Worm (Caenorhabditis elegans) whole organism, L4 larva: ENCODE measurements around the gene C24B9.3.
A peak's percentile ranks its signal among the peaks of the same experiment; 100 is the strongest.

Experiments
- R02D3.7 ChIP-seq: fragments of 150-350 bp; sonication (generic microtip); optimal IDR thresholded peaks from 3 replicates; lab custom pipeline; 2014; ENCODE audit warnings: missing biosample characterization, missing genetic modification characterization
- Y105C5A.15 ChIP-seq: fragments of 200-800 bp; sonication (Bioruptor generic); IDR thresholded peaks from 2 replicates; pipeline ENCODE4 v1.3.6; 2022; ENCODE audit warnings: missing genetic modification characterization, missing compliant biosample characterization
- Y48G9A.11 ChIP-seq: fragments of 200-800 bp; sonication (Bioruptor generic); IDR thresholded peaks from 2 replicates; pipeline ENCODE4 v1.3.6; 2022; ENCODE audit warnings: missing genetic modification reagents, missing genetic modification characterization, missing compliant biosample characterization
- ama-1 ChIP-seq: fragments of 150-350 bp; optimal IDR thresholded peaks from 2 replicates; lab custom pipeline; 2014; ENCODE audit warnings: inconsistent platforms, mixed read lengths
- attf-4 ChIP-seq: sonication (generic microtip); optimal IDR thresholded peaks from 3 replicates; lab custom pipeline; 2017; ENCODE audit warnings: missing biosample characterization, missing genetic modification characterization
- ceh-28 ChIP-seq: fragments of 150-350 bp; optimal IDR thresholded peaks from 2 replicates; lab custom pipeline; 2014; ENCODE audit warnings: missing biosample characterization, missing genetic modification reagents, missing genetic modification characterization
- ceh-44 ChIP-seq: fragments of 200-800 bp; sonication (Bioruptor generic); IDR thresholded peaks from 2 replicates; pipeline ENCODE4 v1.3.6; 2022; ENCODE audit warnings: missing genetic modification reagents, missing genetic modification characterization, missing compliant biosample characterization
- ces-1 ChIP-seq: fragments of 150-350 bp; sonication (generic microtip); optimal IDR thresholded peaks from 4 replicates; lab custom pipeline; 2014; ENCODE audit warnings: missing biosample characterization, missing genetic modification reagents, missing genetic modification characterization
- cey-2 ChIP-seq: sonication (generic microtip); optimal IDR thresholded peaks from 3 replicates; lab custom pipeline; 2017; ENCODE audit warnings: missing genetic modification characterization, mild to moderate bottlenecking, missing compliant biosample characterization, antibody characterized with exemption, borderline replicate concordance; ENCODE audit not compliant: insufficient read depth
- daf-19 ChIP-seq: fragments of 200-800 bp; sonication (Bioruptor generic); conservative IDR thresholded peaks from 2 replicates; pipeline ENCODE4 v1.3.6; 2022; ENCODE audit warnings: missing genetic modification characterization, missing compliant biosample characterization
- daf-8 ChIP-seq: fragments of 200-800 bp; sonication (Bioruptor generic); IDR thresholded peaks from 2 replicates; pipeline ENCODE4 v1.3.6; 2022; ENCODE audit warnings: missing genetic modification characterization, missing compliant biosample characterization
- dpl-1 ChIP-seq: fragments of 150-350 bp; optimal IDR thresholded peaks from 2 replicates; lab custom pipeline; 2014; ENCODE audit warnings: missing biosample characterization, missing genetic modification reagents, missing genetic modification characterization
- duxl-1 ChIP-seq: sonication (generic microtip); optimal IDR thresholded peaks from 2 replicates; lab custom pipeline; 2016; ENCODE audit warnings: mild to moderate bottlenecking, missing genetic modification characterization, moderate library complexity, missing compliant biosample characterization; ENCODE audit not compliant: poor library complexity
- dve-1 ChIP-seq: sonication (generic microtip); optimal IDR thresholded peaks from 2 replicates; lab custom pipeline; 2017; ENCODE audit warnings: antibody characterized with exemption, mild to moderate bottlenecking, missing genetic modification characterization, missing compliant biosample characterization; ENCODE audit not compliant: insufficient read depth
- hmg-1.1 ChIP-seq: fragments of 200-800 bp; sonication (Bioruptor generic); IDR thresholded peaks from 2 replicates; pipeline ENCODE4 v1.3.6; 2022; ENCODE audit warnings: missing genetic modification reagents, missing genetic modification characterization, missing compliant biosample characterization
- jun-1 ChIP-seq: fragments of 150-350 bp; optimal IDR thresholded peaks from 2 replicates; lab custom pipeline; 2014; ENCODE audit warnings: missing biosample characterization, missing genetic modification reagents, missing genetic modification characterization
- lin-29 ChIP-seq: fragments of 200-800 bp; sonication (Bioruptor generic); IDR thresholded peaks from 2 replicates; pipeline ENCODE4 v1.3.6; 2022; ENCODE audit warnings: missing genetic modification reagents, missing genetic modification characterization, missing compliant biosample characterization
- lin-38 ChIP-seq: fragments of 200-800 bp; sonication (Bioruptor generic); IDR thresholded peaks from 2 replicates; pipeline ENCODE4 v1.3.6; 2022; ENCODE audit warnings: missing genetic modification reagents, missing genetic modification characterization, missing compliant biosample characterization
- lin-39 ChIP-seq: fragments of 150-350 bp; optimal IDR thresholded peaks from 2 replicates; lab custom pipeline; 2014; ENCODE audit warnings: missing biosample characterization, missing genetic modification reagents, missing genetic modification characterization
- lir-3 ChIP-seq: sonication (generic microtip); optimal IDR thresholded peaks from 2 replicates; lab custom pipeline; 2016; ENCODE audit warnings: mild to moderate bottlenecking, missing genetic modification characterization, missing compliant biosample characterization
- madf-5 ChIP-seq, 2 experiments: fragments of 200-800 bp; sonication (Bioruptor generic); IDR thresholded peaks; 2 replicates each; pipeline ENCODE4 v1.3.6; 2022; ENCODE audit warnings: missing compliant biosample characterization in 2 of 2, missing genetic modification characterization in 2 of 2
- mdt-29 ChIP-seq: fragments of 200-800 bp; sonication (Bioruptor generic); IDR thresholded peaks from 2 replicates; pipeline ENCODE4 v1.3.6; 2022; ENCODE audit warnings: missing genetic modification reagents, missing genetic modification characterization, missing compliant biosample characterization
- mes-2 ChIP-seq: sonication (generic microtip); optimal IDR thresholded peaks from 2 replicates; lab custom pipeline; 2016; ENCODE audit warnings: missing genotype, mild to moderate bottlenecking, missing genetic modification characterization, missing compliant biosample characterization; ENCODE audit not compliant: poor library complexity, severe bottlenecking
- nhr-11 ChIP-seq: fragments of 150-350 bp; optimal IDR thresholded peaks from 2 replicates; lab custom pipeline; 2014; ENCODE audit warnings: missing biosample characterization, missing genetic modification characterization
- nhr-48 ChIP-seq: sonication (generic microtip); optimal IDR thresholded peaks from 2 replicates; lab custom pipeline; 2016; ENCODE audit warnings: mild to moderate bottlenecking, missing genetic modification characterization, missing compliant biosample characterization
- nhr-76 ChIP-seq: fragments of 150-350 bp; optimal IDR thresholded peaks from 2 replicates; lab custom pipeline; 2014; ENCODE audit warnings: missing biosample characterization, missing genetic modification characterization
- nhr-77 ChIP-seq: fragments of 150-350 bp; optimal IDR thresholded peaks from 2 replicates; lab custom pipeline; 2014; ENCODE audit warnings: missing biosample characterization, missing genetic modification characterization
- saeg-2 ChIP-seq: fragments of 200-800 bp; sonication (Bioruptor generic); IDR thresholded peaks from 2 replicates; pipeline ENCODE4 v1.3.6; 2022; ENCODE audit warnings: missing genetic modification reagents, missing genetic modification characterization, missing compliant biosample characterization
- sdz-12 ChIP-seq: fragments of 200-800 bp; sonication (Bioruptor generic); optimal IDR thresholded peaks from 2 replicates; lab custom pipeline; 2018; ENCODE audit warnings: mild to moderate bottlenecking, missing genetic modification characterization, missing compliant biosample characterization
- set-16 ChIP-seq: fragments of 200-800 bp; sonication (Bioruptor generic); IDR thresholded peaks from 2 replicates; pipeline ENCODE4 v1.3.6; 2022; ENCODE audit warnings: missing genetic modification reagents, missing genetic modification characterization, missing compliant biosample characterization
- skn-1 ChIP-seq: fragments of 150-350 bp; optimal IDR thresholded peaks from 2 replicates; lab custom pipeline; 2014; ENCODE audit warnings: missing biosample characterization, missing genetic modification characterization
- snpc-4 ChIP-seq: fragments of 150-350 bp; optimal IDR thresholded peaks from 2 replicates; lab custom pipeline; 2014; ENCODE audit warnings: missing biosample characterization, missing genetic modification characterization
- spr-3 ChIP-seq: fragments of 200-800 bp; sonication (Bioruptor generic); optimal IDR thresholded peaks from 2 replicates; lab custom pipeline; 2018; ENCODE audit warnings: mild to moderate bottlenecking, missing genetic modification characterization, missing compliant biosample characterization
- tag-97 ChIP-seq: fragments of 200-800 bp; sonication (Bioruptor generic); IDR thresholded peaks from 2 replicates; pipeline ENCODE4 v1.3.6; 2022; ENCODE audit warnings: missing genetic modification characterization, missing compliant biosample characterization
- unc-130 ChIP-seq: sonication (generic microtip); optimal IDR thresholded peaks from 2 replicates; lab custom pipeline; 2016; ENCODE audit warnings: missing genetic modification reagents, missing genetic modification characterization, missing compliant biosample characterization
- unc-62 ChIP-seq, 3 experiments: fragments of 150-350 bp in 1 of 3; sonication (generic microtip); optimal IDR thresholded peaks in 2 of 3; peaks in 1 of 3; 1 replicate in 1 of 3; 2 replicates in 2 of 3; lab custom pipeline; 2014 to 2017; ENCODE audit warnings: missing biosample characterization in 3 of 3, missing genetic modification characterization in 3 of 3, missing genetic modification reagents in 3 of 3, missing genotype in 1 of 3
- zag-1 ChIP-seq: fragments of 150-350 bp; optimal IDR thresholded peaks from 2 replicates; lab custom pipeline; 2014; ENCODE audit warnings: missing biosample characterization, missing genetic modification characterization
- zfp-2 ChIP-seq: sonication (generic microtip); optimal IDR thresholded peaks from 2 replicates; lab custom pipeline; 2016; ENCODE audit warnings: mild to moderate bottlenecking, missing genetic modification characterization, missing compliant biosample characterization
- zip-11 ChIP-seq: fragments of 200-800 bp; sonication (Bioruptor generic); IDR thresholded peaks from 2 replicates; pipeline ENCODE4 v1.3.6; 2022; ENCODE audit warnings: missing genetic modification characterization, missing compliant biosample characterization
- zip-2 ChIP-seq: fragments of 150-350 bp; optimal IDR thresholded peaks from 2 replicates; lab custom pipeline; 2014; ENCODE audit warnings: missing biosample characterization, missing genetic modification characterization
- ztf-7 ChIP-seq: fragments of 150-350 bp; optimal IDR thresholded peaks from 2 replicates; lab custom pipeline; 2014; ENCODE audit warnings: missing biosample characterization, missing genetic modification characterization

Gene C24B9.3

DNA sequence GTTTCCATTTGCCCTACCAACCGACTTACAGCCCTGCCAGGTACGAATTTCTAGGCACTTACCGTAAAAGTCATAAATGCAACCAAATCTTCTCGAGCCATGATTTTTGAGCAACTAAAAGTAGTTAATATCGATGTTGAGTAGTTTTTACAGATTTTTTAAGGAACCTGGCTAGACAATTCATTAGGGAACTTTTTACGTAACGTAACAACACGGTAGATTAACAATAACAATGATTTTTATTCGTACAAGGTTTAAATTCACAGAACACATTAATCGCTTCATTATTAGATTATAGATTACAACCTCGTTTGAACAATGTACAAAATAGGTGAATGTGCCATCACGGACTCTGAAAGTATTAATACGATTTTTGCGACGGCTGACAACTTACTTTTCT lies 41.6 kb upstream of the C24B9.3 start, which contains the start of gene srx-26 (continued):
- TF ChIP-seq unc-130 (GFP tag; lab: Kevin White, UChicago) (no peak), nhr-76 (tag; lab: Kevin White, UChicago) (no peak), Y105C5A.15 (GFP tag; lab: Robert Waterston, UW) (no peak), ces-1 (GFP tag; lab: Kevin White, UChicago) (no peak), zfp-2 (tag; lab: Kevin White, UChicago) (no peak), daf-8 (GFP tag; lab: Robert Waterston, UW) (no peak)

DNA sequence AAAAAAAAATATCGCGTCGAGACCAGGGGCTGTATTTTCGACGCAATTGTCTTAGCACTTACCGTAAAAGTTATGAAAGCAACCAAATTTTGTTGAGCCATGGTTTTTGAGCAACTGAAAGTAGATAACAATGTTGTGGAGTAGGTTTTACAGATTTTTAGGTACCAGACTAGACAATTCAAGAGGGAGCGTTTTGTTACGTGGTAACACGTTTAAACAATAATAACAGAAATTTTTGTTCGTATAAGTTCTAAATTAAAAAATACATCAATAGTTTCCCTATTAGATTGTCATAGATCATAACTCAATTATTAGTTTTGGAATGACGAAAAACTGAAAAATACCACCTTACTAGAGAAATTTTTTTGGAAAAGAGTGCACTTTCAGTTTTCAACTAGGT lies 38.6 kb upstream of the C24B9.3 start, which contains the start of gene srx-24:
Gene srx-24 (minus strand): TSS at position 101 of the 400 bp plus-strand sequence.
- no peak for TF ChIP-seq jun-1

DNA sequence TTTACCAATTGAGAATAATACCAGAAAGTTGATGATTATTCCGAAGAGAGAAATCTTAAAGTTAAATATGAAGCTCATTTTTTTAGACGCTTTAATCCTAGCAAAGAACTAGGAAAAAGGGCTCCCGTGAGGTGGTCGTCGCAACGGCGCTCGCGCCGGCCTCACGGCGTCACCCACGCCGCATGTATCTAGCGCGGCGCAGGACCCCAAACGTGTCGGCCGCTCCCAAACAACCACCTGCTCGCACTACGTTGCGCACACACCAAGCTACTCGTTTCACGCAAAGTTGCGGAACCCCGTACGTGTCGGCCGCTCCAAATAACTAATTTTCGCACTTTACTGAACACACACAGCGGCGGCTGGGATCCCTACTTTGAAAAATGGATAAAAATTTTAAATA lies 35.0 kb upstream of the C24B9.3 start:
- TF ChIP-seq R02D3.7 (tag; lab: Kevin White, UChicago) (no peak), duxl-1 (tag; lab: Kevin White, UChicago) (no peak), ztf-7 (tag; lab: Kevin White, UChicago) (no peak), zag-1 (no peak), zip-2 (no peak), cey-2 (tag; lab: Kevin White, UChicago) (no peak), set-16 (GFP tag; lab: Robert Waterston, UW) (peak; percentile 85)

DNA sequence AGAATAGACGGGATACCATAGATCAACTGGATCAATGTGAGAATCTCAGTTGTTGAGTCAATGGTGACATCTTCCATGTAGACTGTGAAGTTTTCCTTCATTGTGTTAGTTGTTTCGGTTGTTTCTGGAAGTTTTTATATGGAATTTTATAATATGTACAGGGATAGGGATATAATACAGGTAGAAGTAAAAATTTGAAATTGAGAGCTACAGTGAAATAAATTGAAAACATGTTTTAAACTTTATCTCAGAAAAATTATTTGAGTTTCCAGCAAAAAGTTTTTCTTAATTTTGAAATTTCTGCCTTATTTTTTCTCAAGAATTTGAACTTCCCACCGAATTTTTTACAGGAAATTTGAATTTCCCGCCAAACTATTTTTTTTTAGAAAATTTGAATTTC lies 30.9 kb upstream of the C24B9.3 start, which contains the start of gene srg-62:
Gene srg-62 (minus strand): TSS at position 101 of the 400 bp plus-strand sequence.
- no peak for TF ChIP-seq lir-3
- no peak for TF ChIP-seq unc-62 (GFP tag; optimal IDR thresholded peaks at IDR 0.05 in 1 of 2; lab: Kevin White, UChicago)
- TF ChIP-seq unc-62 (tag; optimal IDR thresholded peaks at IDR 0.05; lab: Kevin White, UChicago) = no peak
- no peak for TF ChIP-seq ceh-28 (tag; lab: Kevin White, UChicago)
- TF ChIP-seq ama-1 = no peak
- no peak for TF ChIP-seq lin-29
- TF ChIP-seq lin-38 (GFP tag; lab: Robert Waterston, UW) = no peak
- TF ChIP-seq sdz-12 (GFP tag; lab: Kevin White, UChicago) = no peak
- TF ChIP-seq spr-3 (GFP tag; lab: Kevin White, UChicago) = no peak
- no peak for TF ChIP-seq nhr-48 (tag; lab: Kevin White, UChicago)
- TF ChIP-seq ceh-44 (GFP tag; lab: Robert Waterston, UW) = no peak
- TF ChIP-seq saeg-2 (GFP tag; lab: Robert Waterston, UW) = no peak

DNA sequence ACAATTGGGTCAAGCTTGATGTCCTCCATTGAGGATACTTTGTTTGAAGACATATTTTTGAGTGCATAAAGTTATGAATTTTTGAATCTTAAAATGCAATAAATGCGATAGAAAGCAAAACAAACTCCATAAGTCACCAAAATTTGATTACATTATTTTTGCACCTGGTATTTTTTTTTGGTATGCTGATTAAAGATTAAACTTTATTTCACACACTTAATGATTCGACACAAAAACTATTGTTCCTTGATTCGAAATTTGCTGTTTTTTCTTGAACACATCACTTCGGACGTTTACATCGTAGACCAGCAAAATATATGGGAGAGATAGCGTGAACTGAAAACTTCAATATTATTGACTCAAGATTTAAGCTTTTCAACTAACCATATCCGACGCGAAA lies 28.8 kb upstream of the C24B9.3 start, which contains the start of gene srg-61:
Gene srg-61 (minus strand): TSS at position 101 of the 400 bp plus-strand sequence.
- no peak for TF ChIP-seq dve-1 (tag; lab: Kevin White, UChicago)
- TF ChIP-seq lin-39 (tag; lab: Kevin White, UChicago) = no peak
- no peak for TF ChIP-seq R02D3.7 (tag; lab: Kevin White, UChicago)
- TF ChIP-seq madf-5 (GFP tag; IDR thresholded peaks at IDR 0.05; lab: Robert Waterston, UW) = no peak
- TF ChIP-seq ama-1 = no peak
- TF ChIP-seq nhr-77 (tag; lab: Kevin White, UChicago) = no peak

DNA sequence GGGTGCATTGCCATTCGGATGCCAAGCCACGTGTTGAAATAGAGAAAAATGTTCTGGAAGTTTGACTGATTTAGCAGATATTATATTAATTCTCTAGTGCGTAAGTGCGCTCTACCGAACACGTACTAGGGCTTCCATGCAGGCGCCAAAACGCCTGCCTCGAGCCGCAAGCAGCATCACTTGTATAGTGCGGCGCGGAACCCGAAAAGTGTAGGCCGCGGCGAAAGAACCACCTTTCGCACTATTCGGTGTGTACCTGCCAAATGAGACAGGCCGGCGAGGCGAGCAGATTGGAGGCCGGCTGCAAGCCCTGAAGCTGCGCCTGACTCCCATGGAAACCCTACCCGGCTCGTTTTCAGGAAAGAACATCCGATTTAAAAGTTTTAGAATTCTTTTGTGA lies 28.2 kb upstream of the C24B9.3 start:
- TF ChIP-seq hmg-1.1 (GFP tag; lab: Robert Waterston, UW) (no peak), ztf-7 (tag; lab: Kevin White, UChicago) (no peak), R02D3.7 (tag; lab: Kevin White, UChicago) (no peak), dpl-1 (GFP tag; lab: Kevin White, UChicago) (no peak), daf-8 (GFP tag; lab: Robert Waterston, UW) (no peak), sdz-12 (GFP tag; lab: Kevin White, UChicago) (no peak), Y105C5A.15 (GFP tag; lab: Robert Waterston, UW) (no peak), ama-1 (no peak), mdt-29 (no peak), Y48G9A.11 (GFP tag; lab: Robert Waterston, UW) (0 out of 2 replicates have a peak, but pooled peaks have one; percentile 23), attf-4 (tag; lab: Kevin White, UChicago) (no peak), daf-19 (GFP tag; lab: Robert Waterston, UW) (no peak), set-16 (GFP tag; lab: Robert Waterston, UW) (peak; percentile 84), zip-11 (GFP tag; lab: Robert Waterston, UW) (no peak), nhr-11 (tag; lab: Kevin White, UChicago) (no peak), lir-3 (no peak), skn-1 (no peak), snpc-4 (tag; lab: Kevin White, UChicago) (no peak), mes-2 (no peak), tag-97 (GFP tag; lab: Robert Waterston, UW) (no peak), madf-5 (GFP tag; IDR thresholded peaks at IDR 0.05; lab: Robert Waterston, UW) (no peak)
